Fruit fly (Drosophila melanogaster): ENCODE results near the gene CG2162.

The CG2162 gene

DNA sequence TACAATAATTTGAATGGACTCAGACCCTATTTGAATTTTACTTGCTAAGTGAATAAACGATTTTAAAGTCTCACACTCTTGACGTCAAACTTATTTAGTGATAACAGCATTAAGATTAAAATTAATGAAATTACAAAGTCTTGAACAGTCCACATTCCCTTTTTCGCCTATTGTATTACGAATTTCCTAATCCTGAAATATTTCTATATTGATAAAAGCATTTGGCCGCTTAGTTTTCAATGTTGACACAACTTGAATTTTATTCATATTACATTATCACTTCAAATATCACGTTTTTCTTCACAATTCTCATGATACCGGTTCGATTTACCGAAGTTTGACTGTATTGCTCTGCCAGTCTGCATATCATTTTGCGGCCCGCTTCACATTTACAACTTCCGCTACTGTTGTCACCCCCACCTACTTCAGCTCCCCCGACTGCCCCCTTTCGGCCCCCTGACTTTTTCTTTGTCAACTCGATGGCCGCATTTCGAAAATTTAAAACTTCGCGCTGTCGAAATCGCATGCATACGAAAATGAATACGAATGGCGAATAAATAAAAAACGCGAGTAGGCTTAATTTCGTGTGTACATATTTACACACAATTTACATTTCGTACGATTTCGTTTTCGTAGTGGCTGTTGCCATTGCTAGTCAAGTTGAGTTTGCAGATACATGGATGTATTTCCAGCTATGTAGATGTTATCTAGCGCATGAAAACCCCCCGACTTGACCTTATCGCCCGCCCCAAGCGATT is 43.6 kb downstream of the CG2162 start (continued):
- TF ChIP-seq Sry-β (GFP tag; optimal IDR thresholded peaks at IDR 0.05) (no peak), CG17912 (GFP tag; optimal IDR thresholded peaks at IDR 0.05) (peak; percentile 15), CG7786 (GFP tag; optimal IDR thresholded peaks at IDR 0.05) (no peak), ara (GFP tag; IDR thresholded peaks at IDR 0.05) (no peak), vnd (GFP tag; IDR thresholded peaks at IDR 0.05; ENCODE audit: partially characterized antibody) (no peak), Xrp1 (GFP tag; IDR thresholded peaks at IDR 0.05) (no peak; the same call in 1 of the 2 replicates), abd-A (tag; optimal IDR thresholded peaks at IDR 0.05) (peak; percentile 88), CG2678 (tag; optimal IDR thresholded peaks at IDR 0.05) (peak; percentile 68), Drgx (GFP tag; IDR thresholded peaks at IDR 0.05) (no peak), GATAe (GFP tag; conservative IDR thresholded peaks at IDR 0.05) (no peak), ap (GFP tag; IDR thresholded peaks at IDR 0.05) (peak; percentile 35; the same call in 1 of the 2 replicates), CG17568 (GFP tag; optimal IDR thresholded peaks at IDR 0.05) (peak; percentile 15), rib (GFP tag; IDR thresholded peaks at IDR 0.05) (no peak), Rx (GFP tag; IDR thresholded peaks at IDR 0.05) (peak; percentile 9; the same call in 1 of the 2 replicates), Sox102F (GFP tag; optimal IDR thresholded peaks at IDR 0.05) (peak; percentile 48), Oaz (GFP tag; IDR thresholded peaks at IDR 0.05) (no peak), dmrt99B (tag; optimal IDR thresholded peaks at IDR 0.05) (peak; percentile 43), CG17385 (GFP tag; optimal IDR thresholded peaks at IDR 0.05) (peak; percentile 10), CG14710 (tag; optimal IDR thresholded peaks at IDR 0.05) (peak; percentile 1), CG18619 (GFP tag; optimal IDR thresholded peaks at IDR 0.05) (no peak), sc (optimal IDR thresholded peaks at IDR 0.05) (no peak), sc (GFP tag; optimal IDR thresholded peaks at IDR 0.05) (no peak), otp (GFP tag; IDR thresholded peaks at IDR 0.05) (peak; percentile 23; the same call in 1 of the 3 replicates), tin (GFP tag; optimal IDR thresholded peaks at IDR 0.05) (peak; percentile 47), Taf1 (GFP tag; IDR thresholded peaks at IDR 0.05) (no peak), CG6813 (GFP tag; optimal IDR thresholded peaks at IDR 0.05) (peak; percentile 32), Ravus (GFP tag; IDR thresholded peaks at IDR 0.05) (no peak), CHES-1-like (GFP tag; optimal IDR thresholded peaks at IDR 0.05) (no peak), YL-1 (GFP tag; optimal IDR thresholded peaks at IDR 0.05) (no peak), Fer3 (tag; optimal IDR thresholded peaks at IDR 0.05) (peak; percentile 23), Dip2 (GFP tag; IDR thresholded peaks at IDR 0.05) (no peak), cato (GFP tag; optimal IDR thresholded peaks at IDR 0.05; ENCODE audit: borderline replicate concordance) (no peak), eyg (GFP tag; optimal IDR thresholded peaks at IDR 0.05) (no peak), pum (GFP tag; optimal IDR thresholded peaks at IDR 0.05) (no peak), CG9876 (GFP tag; optimal IDR thresholded peaks at IDR 0.05) (no peak), BEAF-32 (GFP tag; optimal IDR thresholded peaks at IDR 0.05) (no peak), E2f1 (GFP tag; IDR thresholded peaks at IDR 0.05) (peak; percentile 27; the same call in 1 of the 2 replicates), sens-2 (GFP tag; IDR thresholded peaks at IDR 0.05) (no peak), chif (GFP tag; optimal IDR thresholded peaks at IDR 0.05) (peak in 1 of 2 experiments; percentile 5), dan (GFP tag; IDR thresholded peaks at IDR 0.05) (no peak), Fer2 (tag; optimal IDR thresholded peaks at IDR 0.05) (no peak), CG17612 (GFP tag; IDR thresholded peaks at IDR 0.05) (no peak; the same call in 1 of the 2 replicates), en (GFP tag; optimal IDR thresholded peaks at IDR 0.05) (no peak), CG2116 (GFP tag; optimal IDR thresholded peaks at IDR 0.05) (no peak), gce (GFP tag; IDR thresholded peaks at IDR 0.05) (no peak), Nf-YB (GFP tag; optimal IDR thresholded peaks at IDR 0.05) (peak; percentile 15), al (GFP tag; IDR thresholded peaks at IDR 0.05) (no peak), CG11695 (GFP tag; IDR thresholded peaks at IDR 0.05) (peak; percentile 20; the same call in 1 of the 3 replicates), lilli (GFP tag; optimal IDR thresholded peaks at IDR 0.05) (peak; percentile 26), pros (GFP tag; optimal IDR thresholded peaks at IDR 0.05) (peak; percentile 30)
